Fruit fly (Drosophila melanogaster): ENCODE measurements around the gene Acn.

DNA sequence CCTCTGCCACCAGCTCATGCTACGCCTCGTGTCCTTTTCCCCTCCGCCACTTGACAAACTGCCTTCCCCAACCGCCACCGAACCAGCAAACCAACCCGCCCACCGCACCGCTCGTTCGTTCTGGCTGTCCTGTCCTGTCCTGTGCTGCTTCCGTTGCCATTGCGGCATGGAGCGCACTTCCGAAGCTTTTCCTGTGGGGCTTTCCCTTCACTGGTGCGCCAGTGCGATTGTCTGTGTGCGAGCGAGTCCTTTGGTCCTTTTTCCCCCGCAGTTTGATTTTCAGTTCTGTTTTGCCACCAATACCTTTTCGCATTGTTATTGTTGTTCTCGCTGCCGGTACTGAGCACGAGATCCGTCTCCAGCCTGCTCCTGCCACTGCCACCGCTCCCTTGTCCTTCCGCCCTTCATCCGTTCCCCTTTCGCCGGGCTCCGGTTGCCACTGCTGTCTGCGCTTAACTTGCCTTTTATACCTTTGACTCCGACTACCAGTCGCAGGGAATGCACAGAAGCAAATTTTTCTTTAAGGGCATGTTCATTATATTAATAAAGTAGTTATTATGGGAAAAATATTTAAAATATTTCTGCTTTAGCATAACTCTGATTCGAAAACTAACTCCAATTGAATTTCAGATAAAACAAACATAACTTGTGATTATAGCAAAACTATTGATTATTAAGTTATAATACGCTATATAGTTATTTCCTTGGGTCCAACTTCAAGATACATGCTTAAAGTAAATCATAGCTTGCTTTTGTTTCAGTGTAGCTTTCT, 21.0 kb upstream of the Acn start:
- no peak for TF ChIP-seq bab1 (GFP tag; optimal IDR thresholded peaks at IDR 0.05)
- no peak for TF ChIP-seq Hr96 (GFP tag; optimal IDR thresholded peaks at IDR 0.05)
- no peak for TF ChIP-seq kay (GFP tag; ENCODE audit: borderline replicate concordance)
- TF ChIP-seq CG7045 (GFP tag; optimal IDR thresholded peaks at IDR 0.05) = peak; percentile 8
- no peak for TF ChIP-seq ovo (GFP tag; optimal IDR thresholded peaks at IDR 0.05)
- TF ChIP-seq pad (GFP tag; optimal IDR thresholded peaks at IDR 0.05) = no peak
